Worm (Caenorhabditis elegans) whole organism, late embryonic: ENCODE data around the gene F13D12.5.

Experiments
- C08G9.2 ChIP-seq: sonication (generic microtip); optimal IDR thresholded peaks from 2 replicates; lab custom pipeline; 2016; ENCODE audit warnings: mild to moderate bottlenecking, missing genetic modification characterization, moderate library complexity, missing compliant biosample characterization
- C38D4.7 ChIP-seq: fragments of 200-800 bp; sonication (Bioruptor generic); optimal IDR thresholded peaks from 2 replicates; lab custom pipeline; 2018; ENCODE audit warnings: mild to moderate bottlenecking, missing genetic modification characterization, moderate library complexity, missing compliant biosample characterization
- F13H6.1 ChIP-seq: sonication (generic microtip); optimal IDR thresholded peaks from 2 replicates; lab custom pipeline; 2016; ENCODE audit warnings: missing genetic modification characterization, missing compliant biosample characterization
- K02D7.2 ChIP-seq: sonication (generic microtip); optimal IDR thresholded peaks from 2 replicates; lab custom pipeline; 2017; ENCODE audit warnings: mild to moderate bottlenecking, missing genetic modification characterization, missing compliant biosample characterization
- T23F11.4 ChIP-seq: fragments of 200-800 bp; sonication (Bioruptor generic); optimal IDR thresholded peaks from 2 replicates; lab custom pipeline; 2018; ENCODE audit warnings: mild to moderate bottlenecking, missing genetic modification characterization, missing compliant biosample characterization
- ahr-1 ChIP-seq: sonication (generic microtip); optimal IDR thresholded peaks from 2 replicates; lab custom pipeline; 2016; ENCODE audit warnings: missing genetic modification characterization, missing compliant biosample characterization
- ama-1 ChIP-seq: fragments of 150-350 bp; optimal IDR thresholded peaks from 2 replicates; lab custom pipeline; 2014
- ceh-19 ChIP-seq: fragments of 200-800 bp; sonication (Bioruptor generic); optimal IDR thresholded peaks from 2 replicates; lab custom pipeline; 2018; ENCODE audit warnings: mild to moderate bottlenecking, missing genetic modification characterization, missing compliant biosample characterization
- ceh-22 ChIP-seq: sonication (generic microtip); optimal IDR thresholded peaks from 2 replicates; lab custom pipeline; 2017; ENCODE audit warnings: missing biosample characterization, missing genetic modification characterization
- ceh-24 ChIP-seq: sonication (generic microtip); optimal IDR thresholded peaks from 2 replicates; lab custom pipeline; 2016; ENCODE audit warnings: mild to moderate bottlenecking, missing genetic modification characterization, missing compliant biosample characterization
- ceh-30 ChIP-seq: fragments of 150-350 bp; optimal IDR thresholded peaks from 2 replicates; lab custom pipeline; 2014; ENCODE audit warnings: missing biosample characterization, missing genetic modification characterization
- ceh-48 ChIP-seq: sonication (generic microtip); optimal IDR thresholded peaks from 2 replicates; lab custom pipeline; 2016; ENCODE audit warnings: missing genetic modification characterization, inconsistent platforms, missing compliant biosample characterization
- ceh-6 ChIP-seq: fragments of 200-800 bp; sonication (Bioruptor generic); optimal IDR thresholded peaks from 2 replicates; lab custom pipeline; 2018; ENCODE audit warnings: mild to moderate bottlenecking, missing genetic modification characterization, missing compliant biosample characterization
- ceh-9 ChIP-seq: sonication (generic microtip); optimal IDR thresholded peaks from 2 replicates; lab custom pipeline; 2016; ENCODE audit warnings: mild to moderate bottlenecking, missing genetic modification characterization, inconsistent platforms, missing compliant biosample characterization
- che-1 ChIP-seq: sonication (generic microtip); optimal IDR thresholded peaks from 2 replicates; lab custom pipeline; 2016; ENCODE audit warnings: mild to moderate bottlenecking, missing genetic modification characterization, missing compliant biosample characterization
- dmd-4 ChIP-seq: sonication (generic microtip); optimal IDR thresholded peaks from 2 replicates; lab custom pipeline; 2016; ENCODE audit warnings: borderline replicate concordance, missing genetic modification characterization, missing compliant biosample characterization
- dve-1 ChIP-seq: sonication (generic microtip); optimal IDR thresholded peaks from 2 replicates; lab custom pipeline; 2017; ENCODE audit warnings: antibody characterized with exemption, mild to moderate bottlenecking, missing genetic modification characterization, missing compliant biosample characterization
- elt-2 ChIP-seq: sonication (generic microtip); optimal IDR thresholded peaks from 2 replicates; lab custom pipeline; 2016; ENCODE audit warnings: missing genetic modification reagents, missing genetic modification characterization, missing compliant biosample characterization
- elt-4 ChIP-seq: sonication (generic microtip); optimal IDR thresholded peaks from 2 replicates; lab custom pipeline; 2016; ENCODE audit warnings: missing genetic modification characterization, missing compliant biosample characterization
- fax-1 ChIP-seq: sonication (generic microtip); optimal IDR thresholded peaks from 2 replicates; lab custom pipeline; 2016; ENCODE audit warnings: missing genotype, missing genetic modification characterization, missing compliant biosample characterization
- fkh-10 ChIP-seq: fragments of 150-350 bp; optimal IDR thresholded peaks from 2 replicates; lab custom pipeline; 2014; ENCODE audit warnings: missing biosample characterization, missing genetic modification reagents, missing genetic modification characterization
- fkh-6 ChIP-seq: sonication (generic microtip); optimal IDR thresholded peaks from 2 replicates; lab custom pipeline; 2016; ENCODE audit warnings: missing genetic modification characterization, missing compliant biosample characterization
- gmeb-2 ChIP-seq: sonication (generic microtip); optimal IDR thresholded peaks from 2 replicates; lab custom pipeline; 2016; ENCODE audit warnings: missing genetic modification characterization, inconsistent platforms, missing compliant biosample characterization
- hlh-15 ChIP-seq: sonication (generic microtip); optimal IDR thresholded peaks from 2 replicates; lab custom pipeline; 2016; ENCODE audit warnings: missing genetic modification characterization, missing compliant biosample characterization
- hlh-30 ChIP-seq: sonication (generic microtip); optimal IDR thresholded peaks from 2 replicates; lab custom pipeline; 2017; ENCODE audit warnings: antibody characterized with exemption, missing genetic modification characterization, missing compliant biosample characterization; ENCODE audit not compliant: insufficient read depth
- hlh-6 ChIP-seq: sonication (generic microtip); optimal IDR thresholded peaks from 2 replicates; lab custom pipeline; 2016; ENCODE audit warnings: missing genotype, missing genetic modification characterization, missing compliant biosample characterization
- hlh-8 ChIP-seq: sonication (generic microtip); optimal IDR thresholded peaks from 2 replicates; lab custom pipeline; 2016; ENCODE audit warnings: missing genotype, missing genetic modification characterization, missing compliant biosample characterization
- lim-6 ChIP-seq: sonication (generic microtip); optimal IDR thresholded peaks from 2 replicates; lab custom pipeline; 2016; ENCODE audit warnings: missing genetic modification characterization, missing compliant biosample characterization
- lin-11 ChIP-seq: fragments of 200-800 bp; sonication (Bioruptor generic); optimal IDR thresholded peaks from 2 replicates; lab custom pipeline; 2018; ENCODE audit warnings: mild to moderate bottlenecking, missing genetic modification characterization, missing compliant biosample characterization
- mec-3 ChIP-seq: sonication (generic microtip); optimal IDR thresholded peaks from 2 replicates; lab custom pipeline; 2016; ENCODE audit warnings: borderline replicate concordance, missing genetic modification characterization, missing compliant biosample characterization
- nhr-232 ChIP-seq: sonication (generic microtip); optimal IDR thresholded peaks from 2 replicates; lab custom pipeline; 2016; ENCODE audit warnings: missing genetic modification characterization, missing compliant biosample characterization
- pag-3 ChIP-seq: sonication (generic microtip); optimal IDR thresholded peaks from 2 replicates; lab custom pipeline; 2016; ENCODE audit warnings: missing compliant biosample characterization, missing genetic modification characterization, borderline replicate concordance
- pat-9 ChIP-seq: fragments of 200-800 bp; sonication (Bioruptor generic); optimal IDR thresholded peaks from 2 replicates; lab custom pipeline; 2018; ENCODE audit warnings: mild to moderate bottlenecking, missing genetic modification characterization, moderate library complexity, missing compliant biosample characterization
- pax-1 ChIP-seq: fragments of 150-350 bp; optimal IDR thresholded peaks from 2 replicates; lab custom pipeline; 2014; ENCODE audit warnings: missing biosample characterization, missing genetic modification characterization
- pha-2 ChIP-seq: sonication (generic microtip); optimal IDR thresholded peaks from 2 replicates; lab custom pipeline; 2017; ENCODE audit warnings: mild to moderate bottlenecking, missing genetic modification characterization, missing compliant biosample characterization
- pros-1 ChIP-seq: fragments of 150-350 bp; optimal IDR thresholded peaks from 2 replicates; lab custom pipeline; 2014; ENCODE audit warnings: missing biosample characterization, missing genetic modification reagents, missing genetic modification characterization
- ref-2 ChIP-seq: sonication (generic microtip); optimal IDR thresholded peaks from 2 replicates; lab custom pipeline; 2016; ENCODE audit warnings: missing genetic modification characterization, missing compliant biosample characterization
- sox-2 ChIP-seq: fragments of 200-800 bp; sonication (Bioruptor generic); IDR thresholded peaks from 2 replicates; pipeline ENCODE4 v1.3.6; 2022; ENCODE audit warnings: missing genetic modification reagents, missing genetic modification characterization, missing compliant biosample characterization
- syd-9 ChIP-seq: sonication (generic microtip); optimal IDR thresholded peaks from 2 replicates; lab custom pipeline; 2016; ENCODE audit warnings: mild to moderate bottlenecking, missing genetic modification characterization, moderate library complexity, missing compliant biosample characterization
- tbx-2 ChIP-seq: sonication (generic microtip); optimal IDR thresholded peaks from 2 replicates; lab custom pipeline; 2016; ENCODE audit warnings: missing genetic modification characterization, missing compliant biosample characterization
- unc-3 ChIP-seq, 2 experiments: fragments of 200-800 bp in 1 of 2; sonication (Bioruptor generic) in 1 of 2; sonication (generic microtip) in 1 of 2; conservative IDR thresholded peaks in 1 of 2; optimal IDR thresholded peaks in 1 of 2; 2 replicates each; pipeline versions ENCODE4 v1.3.6 to Lab custom; 2016 to 2022; ENCODE audit warnings: missing compliant biosample characterization in 2 of 2, missing genetic modification characterization in 2 of 2, missing genetic modification reagents in 1 of 2
- unc-42 ChIP-seq: sonication (generic microtip); optimal IDR thresholded peaks from 2 replicates; lab custom pipeline; 2016; ENCODE audit warnings: missing genotype, missing genetic modification characterization, missing compliant biosample characterization
- unc-55 ChIP-seq: sonication (generic microtip); optimal IDR thresholded peaks from 2 replicates; lab custom pipeline; 2017; ENCODE audit warnings: missing biosample characterization, missing genetic modification reagents, missing genetic modification characterization
- zip-5 ChIP-seq: sonication (generic microtip); optimal IDR thresholded peaks from 2 replicates; lab custom pipeline; 2016; ENCODE audit warnings: missing genetic modification characterization, missing compliant biosample characterization

The F13D12.5 gene

DNA sequence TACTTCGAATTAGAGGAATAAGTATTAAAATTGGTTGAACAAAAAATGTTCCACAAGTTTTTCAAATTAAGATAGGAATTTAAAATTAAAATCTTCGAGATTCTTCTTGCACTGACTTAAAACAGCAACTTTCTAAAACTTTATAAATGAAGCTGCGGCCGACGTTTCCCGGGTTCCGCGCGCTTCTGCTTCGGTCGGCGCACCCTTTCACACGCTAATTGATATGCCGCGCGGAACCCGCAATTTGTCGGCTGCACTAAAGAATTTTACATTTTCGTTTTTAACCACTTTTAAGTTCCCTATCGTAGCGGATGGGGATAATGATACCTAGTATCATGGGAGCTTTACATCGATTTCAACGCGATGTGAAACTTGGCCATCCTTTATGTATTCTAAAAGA lies 11.9 kb upstream of the F13D12.5 start:
- no peak for TF ChIP-seq hlh-8
- no peak for TF ChIP-seq dve-1 (tag; lab: Kevin White, UChicago)
- TF ChIP-seq ceh-30 (tag; lab: Kevin White, UChicago): no peak
- no peak for TF ChIP-seq gmeb-2
- no peak for TF ChIP-seq ahr-1 (tag; lab: Kevin White, UChicago)
- TF ChIP-seq fkh-6 (tag; lab: Kevin White, UChicago): no peak
- no peak for TF ChIP-seq pag-3 (tag; lab: Kevin White, UChicago)
- no peak for TF ChIP-seq pat-9
- TF ChIP-seq ceh-9 (tag; lab: Kevin White, UChicago): no peak
- no peak for TF ChIP-seq zip-5 (tag; lab: Kevin White, UChicago)
- no peak for TF ChIP-seq F13H6.1 (tag; lab: Kevin White, UChicago)
- no peak for TF ChIP-seq hlh-15 (tag; lab: Kevin White, UChicago)
- no peak for TF ChIP-seq ceh-22 (tag; lab: Kevin White, UChicago)
- no peak for TF ChIP-seq pha-2 (tag; lab: Kevin White, UChicago)
- TF ChIP-seq ceh-19 (GFP tag; lab: Kevin White, UChicago): no peak
- no peak for TF ChIP-seq lin-11
- TF ChIP-seq unc-42 (tag; lab: Kevin White, UChicago): no peak

DNA sequence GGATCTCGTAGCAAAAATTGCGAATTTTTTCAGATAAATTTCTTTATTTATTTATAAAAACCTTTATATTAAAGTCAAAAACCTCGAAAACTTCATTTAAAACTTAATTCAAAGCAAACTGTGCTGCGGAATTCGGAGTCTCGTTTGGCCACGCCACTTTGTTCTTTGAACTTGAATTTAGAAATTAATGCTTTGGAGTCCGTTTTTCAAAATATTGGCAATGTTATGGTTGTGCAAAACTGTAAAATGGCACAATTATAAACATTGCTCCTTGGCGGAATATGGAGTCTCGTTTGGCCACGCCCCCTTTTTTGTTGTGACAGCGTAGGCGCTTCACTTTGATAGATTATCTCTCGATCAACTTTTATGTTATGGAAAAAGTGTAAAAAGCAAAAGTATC lies 7.1 kb upstream of the F13D12.5 start:
- TF ChIP-seq pros-1 (tag; lab: Kevin White, UChicago) (no peak), fkh-6 (tag; lab: Kevin White, UChicago) (no peak), ceh-24 (tag; lab: Kevin White, UChicago) (no peak), hlh-30 (tag; lab: Kevin White, UChicago) (no peak), sox-2 (GFP tag; lab: Robert Waterston, UW) (no peak), elt-4 (no peak), hlh-15 (tag; lab: Kevin White, UChicago) (no peak), unc-55 (no peak), lim-6 (no peak), hlh-6 (tag; lab: Kevin White, UChicago) (no peak), fkh-10 (GFP tag; lab: Kevin White, UChicago) (no peak), ceh-48 (tag; lab: Kevin White, UChicago) (no peak), T23F11.4 (GFP tag; lab: Kevin White, UChicago) (no peak), ref-2 (tag; lab: Kevin White, UChicago) (no peak), F13H6.1 (tag; lab: Kevin White, UChicago) (no peak), dmd-4 (tag; lab: Kevin White, UChicago) (no peak), ceh-6 (no peak), mec-3 (tag; lab: Kevin White, UChicago) (no peak), ceh-30 (tag; lab: Kevin White, UChicago) (no peak), unc-3 (GFP tag; conservative IDR thresholded peaks at IDR 0.05; lab: Robert Waterston, UW) (no peak), unc-3 (tag; optimal IDR thresholded peaks at IDR 0.05; lab: Kevin White, UChicago) (no peak)

DNA sequence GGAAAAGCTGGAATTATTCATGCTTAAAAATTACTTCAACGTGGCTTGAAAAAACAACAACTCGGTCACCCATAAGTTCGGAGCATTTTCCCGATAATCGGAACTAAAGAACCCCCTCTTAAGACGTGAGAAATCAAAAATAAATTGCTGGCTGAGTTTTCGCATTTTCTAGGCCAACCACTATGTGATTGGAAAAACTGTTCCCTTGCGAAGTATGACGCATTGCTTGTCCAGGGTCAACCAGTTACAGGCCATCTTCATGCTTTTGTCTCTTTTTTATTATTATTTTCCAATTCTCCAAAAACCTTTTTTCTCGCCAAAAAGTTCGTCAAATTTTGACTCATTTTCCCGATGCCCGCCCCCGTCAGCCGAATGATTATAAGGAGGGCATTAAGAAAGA lies 6.5 kb upstream of the F13D12.5 start, which contains the start of gene F13D12.3:
Gene F13D12.3 (plus strand): TSS at position 301 of the 400 bp plus-strand sequence.
- TF ChIP-seq sox-2 (GFP tag; lab: Robert Waterston, UW): no peak
- TF ChIP-seq C38D4.7 (GFP tag; lab: Kevin White, UChicago): no peak
- TF ChIP-seq unc-42 (tag; lab: Kevin White, UChicago): no peak
- no peak for TF ChIP-seq ceh-24 (tag; lab: Kevin White, UChicago)
- TF ChIP-seq che-1 (tag; lab: Kevin White, UChicago): no peak
- no peak for TF ChIP-seq pros-1 (tag; lab: Kevin White, UChicago)

DNA sequence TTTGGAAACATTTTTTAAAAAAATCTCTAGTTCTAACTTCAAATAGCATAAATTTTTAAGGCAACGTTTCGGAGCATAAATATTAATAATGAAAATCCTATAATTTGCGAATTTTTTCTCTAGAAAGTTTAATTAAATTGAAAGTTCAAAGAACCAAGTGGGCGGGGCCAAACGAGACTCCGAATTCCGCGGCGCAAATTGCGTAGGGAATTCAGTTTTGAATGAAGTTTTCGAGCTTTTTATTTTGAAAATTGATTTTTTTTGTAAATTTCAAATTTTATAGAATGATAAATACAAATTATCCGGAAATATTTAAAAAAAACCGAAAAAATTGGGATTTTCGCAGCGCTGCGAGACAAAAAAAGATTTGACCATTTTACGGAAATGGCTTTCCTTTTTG lies 5.8 kb upstream of the F13D12.5 start:
- TF ChIP-seq hlh-8: no peak
- no peak for TF ChIP-seq unc-42 (tag; lab: Kevin White, UChicago)
- no peak for TF ChIP-seq fax-1
- no peak for TF ChIP-seq pax-1 (tag; lab: Kevin White, UChicago)
- TF ChIP-seq hlh-30 (tag; lab: Kevin White, UChicago): no peak
- no peak for TF ChIP-seq ama-1 (lab: Kevin White, UChicago)
- TF ChIP-seq tbx-2 (tag; lab: Kevin White, UChicago): no peak
- TF ChIP-seq zip-5 (tag; lab: Kevin White, UChicago): no peak
- TF ChIP-seq C08G9.2 (tag; lab: Kevin White, UChicago): no peak
- TF ChIP-seq syd-9 (tag; lab: Kevin White, UChicago): no peak
- TF ChIP-seq fkh-10 (GFP tag; lab: Kevin White, UChicago): no peak
- TF ChIP-seq nhr-232 (tag; lab: Kevin White, UChicago): no peak
- TF ChIP-seq elt-2: no peak
- TF ChIP-seq K02D7.2 (tag; lab: Kevin White, UChicago): no peak
- TF ChIP-seq dmd-4 (tag; lab: Kevin White, UChicago): no peak
- TF ChIP-seq lim-6: no peak
